Worm (Caenorhabditis elegans) whole organism, L3 larva: Measurements from ENCODE around the gene T24C2.5.

Experiments
- R02D3.7 ChIP-seq: fragments of 150-350 bp; optimal IDR thresholded peaks from 2 replicates; lab custom pipeline; 2014; ENCODE audit warnings: missing biosample characterization, missing genetic modification characterization
- aly-2 ChIP-seq: fragments of 150-350 bp; optimal IDR thresholded peaks from 2 replicates; lab custom pipeline; 2014; ENCODE audit warnings: missing biosample characterization, missing genetic modification characterization
- ama-1 ChIP-seq: fragments of 150-350 bp; optimal IDR thresholded peaks from 2 replicates; lab custom pipeline; 2018
- ceh-16 ChIP-seq: sonication (generic microtip); optimal IDR thresholded peaks from 2 replicates; lab custom pipeline; 2017; ENCODE audit warnings: missing biosample characterization, missing genetic modification characterization
- ceh-28 ChIP-seq: fragments of 150-350 bp; optimal IDR thresholded peaks from 2 replicates; lab custom pipeline; 2014; ENCODE audit warnings: missing biosample characterization, missing genetic modification reagents, missing genetic modification characterization
- ceh-82 ChIP-seq: fragments of 150-350 bp; optimal IDR thresholded peaks from 2 replicates; lab custom pipeline; 2014; ENCODE audit warnings: missing biosample characterization, missing genetic modification characterization
- ceh-9 ChIP-seq: sonication (generic microtip); optimal IDR thresholded peaks from 2 replicates; lab custom pipeline; 2018; ENCODE audit warnings: missing biosample characterization, missing genetic modification characterization
- egl-27 ChIP-seq: sonication (generic microtip); optimal IDR thresholded peaks from 4 replicates; lab custom pipeline; 2017; ENCODE audit warnings: missing biosample characterization, missing genetic modification reagents, missing genetic modification characterization
- egl-5 ChIP-seq: fragments of 150-350 bp; optimal IDR thresholded peaks from 2 replicates; lab custom pipeline; 2017; ENCODE audit warnings: missing biosample characterization, missing genetic modification reagents, missing genetic modification characterization, inconsistent platforms
- elt-1 ChIP-seq: fragments of 150-350 bp; optimal IDR thresholded peaks from 2 replicates; lab custom pipeline; 2014; ENCODE audit warnings: missing biosample characterization, missing genetic modification characterization
- elt-2 ChIP-seq: sonication (generic microtip); optimal IDR thresholded peaks from 2 replicates; lab custom pipeline; 2016; ENCODE audit warnings: missing genetic modification reagents, mild to moderate bottlenecking, missing genetic modification characterization, missing compliant biosample characterization
- eor-1 ChIP-seq, 2 experiments: fragments of 150-350 bp; optimal IDR thresholded peaks; 2 replicates each; lab custom pipeline; 2014 to 2018; ENCODE audit warnings: missing biosample characterization in 2 of 2, missing genetic modification characterization in 2 of 2
- fkh-10 ChIP-seq: sonication (generic microtip); optimal IDR thresholded peaks from 2 replicates; lab custom pipeline; 2017; ENCODE audit warnings: missing biosample characterization, missing genetic modification reagents, missing genetic modification characterization
- fkh-2 ChIP-seq: fragments of 150-350 bp; optimal IDR thresholded peaks from 2 replicates; lab custom pipeline; 2014; ENCODE audit warnings: missing biosample characterization, missing genetic modification reagents, missing genetic modification characterization
- fos-1 ChIP-seq: fragments of 150-350 bp; optimal IDR thresholded peaks from 2 replicates; lab custom pipeline; 2014; ENCODE audit warnings: missing biosample characterization, missing genetic modification characterization
- hmg-11 ChIP-seq: sonication (generic microtip); optimal IDR thresholded peaks from 2 replicates; lab custom pipeline; 2016; ENCODE audit warnings: missing genetic modification characterization, missing compliant biosample characterization
- lin-15B ChIP-seq: fragments of 150-350 bp; optimal IDR thresholded peaks from 2 replicates; lab custom pipeline; 2014; ENCODE audit warnings: missing biosample characterization, missing genetic modification characterization
- lin-39 ChIP-seq: fragments of 150-350 bp; optimal IDR thresholded peaks from 2 replicates; lab custom pipeline; 2018; ENCODE audit warnings: missing biosample characterization, missing genetic modification reagents, missing genetic modification characterization
- lsy-12 ChIP-seq: sonication (generic microtip); optimal IDR thresholded peaks from 2 replicates; lab custom pipeline; 2016; ENCODE audit warnings: mild to moderate bottlenecking, missing genetic modification characterization, missing compliant biosample characterization
- mdl-1 ChIP-seq: fragments of 150-350 bp; optimal IDR thresholded peaks from 2 replicates; lab custom pipeline; 2014; ENCODE audit warnings: missing biosample characterization, missing genetic modification characterization
- mml-1 ChIP-seq: fragments of 150-350 bp; sonication (generic microtip); optimal IDR thresholded peaks from 3 replicates; lab custom pipeline; 2014; ENCODE audit warnings: missing biosample characterization, missing genetic modification characterization
- nfya-1 ChIP-seq: sonication (generic microtip); optimal IDR thresholded peaks from 2 replicates; lab custom pipeline; 2017; ENCODE audit warnings: missing genetic modification characterization, mild to moderate bottlenecking, missing compliant biosample characterization, antibody characterized with exemption, moderate library complexity; ENCODE audit not compliant: insufficient read depth
- nhr-23 ChIP-seq: fragments of 150-350 bp; optimal IDR thresholded peaks from 2 replicates; lab custom pipeline; 2014; ENCODE audit warnings: missing biosample characterization, missing genetic modification reagents, missing genetic modification characterization
- nhr-25 ChIP-seq: sonication (generic microtip); optimal IDR thresholded peaks from 2 replicates; lab custom pipeline; 2017; ENCODE audit warnings: missing biosample characterization, missing genetic modification characterization
- nhr-28 ChIP-seq: fragments of 150-350 bp; optimal IDR thresholded peaks from 2 replicates; lab custom pipeline; 2014; ENCODE audit warnings: missing biosample characterization, missing genetic modification characterization
- nhr-43 ChIP-seq: sonication (generic microtip); optimal IDR thresholded peaks from 2 replicates; lab custom pipeline; 2016; ENCODE audit warnings: mild to moderate bottlenecking, missing genetic modification characterization, missing compliant biosample characterization; ENCODE audit not compliant: poor library complexity, severe bottlenecking
- nhr-77 ChIP-seq: fragments of 150-350 bp; optimal IDR thresholded peaks from 2 replicates; lab custom pipeline; 2014; ENCODE audit warnings: missing biosample characterization, missing genetic modification characterization
- pha-4 ChIP-seq: fragments of 150-350 bp; optimal IDR thresholded peaks from 2 replicates; lab custom pipeline; 2014; ENCODE audit warnings: missing biosample characterization, missing genetic modification reagents, missing genetic modification characterization
- pqm-1 ChIP-seq: fragments of 150-350 bp; optimal IDR thresholded peaks from 2 replicates; lab custom pipeline; 2017; ENCODE audit warnings: missing biosample characterization, missing genetic modification characterization, inconsistent platforms
- sea-2 ChIP-seq: fragments of 150-350 bp; sonication (generic microtip); optimal IDR thresholded peaks from 4 replicates; lab custom pipeline; 2014; ENCODE audit warnings: missing biosample characterization, missing genetic modification reagents, missing genetic modification characterization
- skn-1 ChIP-seq: fragments of 150-350 bp; optimal IDR thresholded peaks from 2 replicates; lab custom pipeline; 2014; ENCODE audit warnings: missing biosample characterization, missing genetic modification characterization
- snpc-4 ChIP-seq: fragments of 150-350 bp; optimal IDR thresholded peaks from 2 replicates; lab custom pipeline; 2014; ENCODE audit warnings: missing biosample characterization, missing genetic modification characterization
- tbx-2 ChIP-seq: sonication (generic microtip); optimal IDR thresholded peaks from 2 replicates; lab custom pipeline; 2016; ENCODE audit warnings: mild to moderate bottlenecking, missing genetic modification characterization, missing compliant biosample characterization
- unc-62 ChIP-seq: fragments of 150-350 bp; sonication (generic microtip); optimal IDR thresholded peaks from 4 replicates; lab custom pipeline; 2014; ENCODE audit warnings: missing biosample characterization, missing genetic modification reagents, missing genetic modification characterization
- zag-1 ChIP-seq: fragments of 150-350 bp; optimal IDR thresholded peaks from 2 replicates; lab custom pipeline; 2014; ENCODE audit warnings: missing biosample characterization, missing genetic modification characterization
- ztf-11 ChIP-seq: fragments of 150-350 bp; optimal IDR thresholded peaks from 2 replicates; lab custom pipeline; 2014; ENCODE audit warnings: missing biosample characterization, missing genetic modification characterization
- ztf-4 ChIP-seq: fragments of 150-350 bp; optimal IDR thresholded peaks from 2 replicates; lab custom pipeline; 2014; ENCODE audit warnings: missing biosample characterization, missing genetic modification characterization

T24C2.5 gene

ce11 chrX:14545543-14545942, 11.3 kb downstream of the T24C2.5 start, which contains the start of gene enri-2:
enri-2 (plus strand) TSS chrX:14545843.
- TF ChIP-seq mml-1 (tag; lab: Kevin White, UChicago) (no peak), snpc-4 (tag; lab: Kevin White, UChicago) (no peak), aly-2 (tag; lab: Kevin White, UChicago) (no peak), elt-2 (tag; lab: Kevin White, UChicago) (no peak), ceh-16 (tag; lab: Kevin White, UChicago) (no peak)

ce11 chrX:14549709-14550199, 15.5 kb downstream of the T24C2.5 start, which contains the start of gene ram-5:
ram-5 (plus strand) TSS chrX:14550149.
- TF ChIP-seq nhr-28 (tag; lab: Kevin White, UChicago), result no peak
- TF ChIP-seq fkh-2, result no peak
- no peak for TF ChIP-seq ceh-9
- TF ChIP-seq egl-27 (tag; lab: Kevin White, UChicago), result no peak

- no peak for TF ChIP-seq ztf-4 (tag; lab: Kevin White, UChicago)
- no peak for TF ChIP-seq nfya-1 (tag; lab: Kevin White, UChicago)
- TF ChIP-seq elt-2 (tag; lab: Kevin White, UChicago), result no peak
- TF ChIP-seq pqm-1, result no peak
- TF ChIP-seq ama-1, result no peak
- TF ChIP-seq nhr-43 (tag; lab: Kevin White, UChicago), result no peak
- TF ChIP-seq ceh-16 (tag; lab: Kevin White, UChicago), result no peak
- TF ChIP-seq R02D3.7 (tag; lab: Kevin White, UChicago), result no peak
- TF ChIP-seq egl-5 (tag; lab: Kevin White, UChicago), result no peak
- TF ChIP-seq ceh-82 (tag; lab: Kevin White, UChicago), result no peak
- TF ChIP-seq nhr-28 (tag; lab: Kevin White, UChicago), result no peak
- TF ChIP-seq skn-1 (tag; lab: Kevin White, UChicago), result no peak
- TF ChIP-seq snpc-4 (tag; lab: Kevin White, UChicago), result no peak
- TF ChIP-seq eor-1 (tag; optimal IDR thresholded peaks at IDR 0.05; lab: Kevin White, UChicago), result no peak
- TF ChIP-seq nhr-77 (tag; lab: Kevin White, UChicago), result no peak
- TF ChIP-seq zag-1, result no peak
- no peak for TF ChIP-seq ceh-28 (tag; lab: Kevin White, UChicago)
Measured at ce11 chrX:14556403-14556802, 22.2 kb downstream of the T24C2.5 start.

- no peak for TF ChIP-seq lin-15B (tag; lab: Kevin White, UChicago)
- TF ChIP-seq tbx-2 (tag; lab: Kevin White, UChicago), result peak; percentile 47
- TF ChIP-seq ceh-28 (tag; lab: Kevin White, UChicago), result peak; percentile 8
- no peak for TF ChIP-seq aly-2 (tag; lab: Kevin White, UChicago)
- peak; percentile 38 for TF ChIP-seq nhr-43 (tag; lab: Kevin White, UChicago)
- peak; percentile 60 for TF ChIP-seq pha-4
- TF ChIP-seq fkh-10 (GFP tag; lab: Kevin White, UChicago), result peak; percentile 20
- no peak for TF ChIP-seq unc-62 (GFP tag; lab: Kevin White, UChicago)
- no peak for TF ChIP-seq ama-1
- TF ChIP-seq fos-1, result no peak
- peak; percentile 65 for TF ChIP-seq fkh-2
- TF ChIP-seq lsy-12 (tag; lab: Kevin White, UChicago), result peak; percentile 13
- peak; percentile 5 for TF ChIP-seq zag-1
- TF ChIP-seq nhr-25 (tag; lab: Kevin White, UChicago), result no peak
- no peak for TF ChIP-seq ztf-11 (tag; lab: Kevin White, UChicago)
- no peak for TF ChIP-seq elt-1
- TF ChIP-seq nfya-1 (tag; lab: Kevin White, UChicago), result peak; percentile 75
- no peak for TF ChIP-seq skn-1 (tag; lab: Kevin White, UChicago)
- TF ChIP-seq nhr-77 (tag; lab: Kevin White, UChicago), result no peak
- TF ChIP-seq snpc-4 (tag; lab: Kevin White, UChicago), result no peak
- TF ChIP-seq nhr-23, result peak; percentile 10
- peak; percentile 12 for TF ChIP-seq hmg-11 (tag; lab: Kevin White, UChicago)
- TF ChIP-seq mdl-1 (tag; lab: Kevin White, UChicago), result peak; percentile 10
- peak; percentile 80 for TF ChIP-seq lin-39
- peak; percentile 48 for TF ChIP-seq sea-2 (GFP tag; lab: Kevin White, UChicago)
- no peak for TF ChIP-seq ceh-16 (tag; lab: Kevin White, UChicago)
Measured at ce11 chrX:14557352-14557935, 23.2 kb downstream of the T24C2.5 start.
